Worm (Caenorhabditis elegans): ENCODE data around the gene F57F4.2.

Gene F57F4.2

DNA sequence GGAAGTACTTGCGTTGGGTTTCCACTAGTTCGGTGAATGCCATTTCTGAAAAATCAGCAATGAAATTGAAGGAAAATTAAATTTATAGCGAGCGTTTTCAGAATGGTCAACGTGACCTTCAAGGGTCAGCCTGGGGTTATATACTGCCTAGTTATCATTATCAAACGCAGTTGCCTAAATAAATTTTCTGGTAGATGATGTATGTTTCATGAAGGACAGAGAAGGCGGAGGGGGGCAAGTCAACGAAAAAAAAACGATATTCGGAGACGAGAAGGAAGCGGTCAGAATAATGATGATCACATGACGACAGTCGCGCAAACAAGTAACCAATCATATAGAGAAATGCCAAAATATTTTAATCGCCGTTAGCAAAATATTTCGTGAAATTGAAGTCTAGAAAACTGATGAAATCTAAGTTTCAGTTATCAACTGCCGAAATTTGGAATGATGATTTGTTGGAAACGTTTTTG, 40.4 kb upstream of the F57F4.2 start, which contains the start of gene alh-4:
alh-4 (minus strand) TSS at position 51 of the 470 bp plus-strand sequence.
- TF ChIP-seq nhr-90 (tag; optimal IDR thresholded peaks at IDR 0.05) (no peak), atf-7 (tag; optimal IDR thresholded peaks at IDR 0.05) (no peak), cebp-1 (GFP tag; IDR thresholded peaks at IDR 0.05) (no peak), cebp-1 (tag; optimal IDR thresholded peaks at IDR 0.05) (peak; percentile 17)

DNA sequence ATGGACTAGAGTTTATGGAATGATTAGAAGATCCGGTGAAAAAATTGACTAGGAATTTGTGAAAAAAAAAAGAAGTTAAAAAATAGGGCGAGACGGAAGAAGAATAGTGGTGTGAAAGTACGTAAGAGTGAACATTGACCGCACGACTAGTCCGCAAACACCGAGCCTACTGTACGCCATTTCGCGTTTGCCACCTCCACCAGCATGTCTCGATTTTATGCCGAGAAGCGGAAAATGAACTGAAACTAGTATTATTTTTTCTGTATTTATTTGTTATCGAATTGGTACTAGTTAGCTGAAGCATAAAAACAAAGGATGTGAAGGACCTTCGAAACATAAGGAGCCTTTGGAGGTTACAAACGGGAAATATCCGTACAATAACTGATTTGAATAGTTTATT, 37.9 kb upstream of the F57F4.2 start:
- TF ChIP-seq bed-2 (GFP tag; IDR thresholded peaks at IDR 0.05) (no peak), K11D2.4 (GFP tag; IDR thresholded peaks at IDR 0.05) (peak; percentile 37; the same call in 1 of the 2 replicates), lsl-1 (GFP tag; optimal IDR thresholded peaks at IDR 0.05) (peak; percentile 53), F22D6.2 (tag; optimal IDR thresholded peaks at IDR 0.05) (no peak), B0261.1 (tag; optimal IDR thresholded peaks at IDR 0.05) (no peak), ama-1 (optimal IDR thresholded peaks at IDR 0.05) (peak; percentile 5), ama-1 (GFP tag; optimal IDR thresholded peaks at IDR 0.05) (no peak), C17E4.6 (GFP tag; IDR thresholded peaks at IDR 0.05) (no peak), cebp-1 (GFP tag; IDR thresholded peaks at IDR 0.05) (no peak), cebp-1 (tag; optimal IDR thresholded peaks at IDR 0.05) (peak; percentile 27), hmg-1.2 (GFP tag; IDR thresholded peaks at IDR 0.05) (peak; percentile 28; the same call in 1 of the 2 replicates), nfyb-1 (GFP tag; IDR thresholded peaks at IDR 0.05) (0 out of 2 replicates have a peak, but pooled peaks have one; percentile 50), ZK185.1 (tag; optimal IDR thresholded peaks at IDR 0.05; ENCODE audit: poor library complexity, severe bottlenecking) (peak; percentile 19), F23B12.7 (tag; optimal IDR thresholded peaks at IDR 0.05; ENCODE audit: insufficient read depth) (no peak), nhr-80 (tag; optimal IDR thresholded peaks at IDR 0.05) (peak; percentile 16), ekl-4 (GFP tag; IDR thresholded peaks at IDR 0.05) (peak; percentile 24; the same call in 1 of the 2 replicates), F33H1.4 (GFP tag; IDR thresholded peaks at IDR 0.05) (peak; percentile 37; the same call in 1 of the 2 replicates), mcd-1 (GFP tag; IDR thresholded peaks at IDR 0.05) (peak; percentile 39; the same call in 1 of the 2 replicates), madf-6 (GFP tag; IDR thresholded peaks at IDR 0.05) (peak; percentile 52; the same call in 1 of the 2 replicates), F52B5.7 (tag; optimal IDR thresholded peaks at IDR 0.05) (no peak), snpc-4 (GFP tag; optimal IDR thresholded peaks at IDR 0.05) (no peak), snpc-4 (tag; optimal IDR thresholded peaks at IDR 0.05) (peak in 1 of 4 experiments; percentile 5), ztf-6 (GFP tag; IDR thresholded peaks at IDR 0.05) (peak; percentile 37; the same call in 1 of the 2 replicates), dox-1 (GFP tag; IDR thresholded peaks at IDR 0.05) (0 out of 2 replicates have a peak, but pooled peaks have one; percentile 10), lin-54 (GFP tag; optimal IDR thresholded peaks at IDR 0.05) (peak; percentile 25), Y53G8AR.9 (GFP tag; conservative IDR thresholded peaks at IDR 0.05) (0 out of 2 replicates have a peak, but pooled peaks have one; percentile 27), Y53F4B.3 (GFP tag; IDR thresholded peaks at IDR 0.05) (no peak), Y95B8A.8 (GFP tag; IDR thresholded peaks at IDR 0.05) (0 out of 2 replicates have a peak, but pooled peaks have one; percentile 45), nhr-120 (GFP tag; IDR thresholded peaks at IDR 0.05) (no peak), D2030.7 (GFP tag; IDR thresholded peaks at IDR 0.05) (peak; percentile 13; the same call in 1 of the 2 replicates)

DNA sequence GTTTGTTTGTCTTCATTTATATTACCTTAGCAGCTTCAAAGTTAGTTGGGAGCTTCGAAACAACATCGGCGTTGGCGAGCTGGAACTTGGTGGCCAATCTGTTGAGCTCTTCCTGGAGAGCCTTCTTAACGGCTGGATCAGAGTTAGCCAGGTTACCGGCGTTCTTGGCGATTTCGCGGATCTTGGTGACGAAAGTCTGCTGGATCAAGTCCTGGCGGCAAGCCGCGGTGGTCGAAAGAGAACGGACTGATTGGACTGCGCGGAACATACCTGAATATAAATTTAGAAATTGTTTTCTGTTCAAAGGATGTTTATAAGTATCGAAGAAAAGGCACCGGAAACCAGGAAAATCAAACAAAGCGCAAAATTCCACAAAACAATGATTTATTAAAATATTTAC, 37.3 kb upstream of the F57F4.2 start, which contains the start of gene atp-4:
atp-4 (minus strand) TSS at position 270 of the 400 bp plus-strand sequence.
- TF ChIP-seq lin-26 (GFP tag; IDR thresholded peaks at IDR 0.05), result peak; percentile 46; the same call in 1 of the 2 replicates
- TF ChIP-seq hsf-1 (GFP tag; IDR thresholded peaks at IDR 0.05), result peak; percentile 69; the same call in 1 of the 2 replicates
- TF ChIP-seq hlh-12 (tag; optimal IDR thresholded peaks at IDR 0.05), result no peak
- TF ChIP-seq ekl-4 (GFP tag; IDR thresholded peaks at IDR 0.05), result peak; percentile 34; the same call in 1 of the 2 replicates
- 0 out of 2 replicates have a peak, but pooled peaks have one; percentile 50 for TF ChIP-seq Y53G8AR.9 (GFP tag; conservative IDR thresholded peaks at IDR 0.05)
- TF ChIP-seq madf-6 (GFP tag; IDR thresholded peaks at IDR 0.05), result peak; percentile 48; the same call in 1 of the 2 replicates
- TF ChIP-seq egrh-3 (GFP tag; IDR thresholded peaks at IDR 0.05), result peak; percentile 39
- no peak for TF ChIP-seq K12H6.12 (tag; optimal IDR thresholded peaks at IDR 0.05)
- TF ChIP-seq chd-7 (tag; optimal IDR thresholded peaks at IDR 0.05), result peak; percentile 20
- TF ChIP-seq madf-3 (GFP tag; IDR thresholded peaks at IDR 0.05), result peak; percentile 74; the same call in 1 of the 2 replicates
- TF ChIP-seq attf-3 (GFP tag; conservative IDR thresholded peaks at IDR 0.05), result 0 out of 2 replicates have a peak, but pooled peaks have one; percentile 24
- peak; percentile 20 for TF ChIP-seq zim-3 (tag; optimal IDR thresholded peaks at IDR 0.05)
- 0 out of 2 replicates have a peak, but pooled peaks have one; percentile 15 for TF ChIP-seq attf-6 (GFP tag; IDR thresholded peaks at IDR 0.05)
- TF ChIP-seq ama-1 (optimal IDR thresholded peaks at IDR 0.05), result no peak
- peak in 1 of 2 experiments; percentile 20 for TF ChIP-seq ama-1 (GFP tag; optimal IDR thresholded peaks at IDR 0.05)
- TF ChIP-seq zfh-2 (GFP tag; conservative IDR thresholded peaks at IDR 0.05), result peak; percentile 63
- TF ChIP-seq nfyb-1 (GFP tag; IDR thresholded peaks at IDR 0.05), result peak; percentile 12; the same call in 1 of the 2 replicates
- TF ChIP-seq Y95B8A.8 (GFP tag; IDR thresholded peaks at IDR 0.05), result 0 out of 2 replicates have a peak, but pooled peaks have one; percentile 24
- no peak for TF ChIP-seq gei-17 (GFP tag; optimal IDR thresholded peaks at IDR 0.05)
- no peak for TF ChIP-seq Y56A3A.18 (GFP tag; IDR thresholded peaks at IDR 0.05)
